Fruit fly (Drosophila melanogaster): Measurements from ENCODE around the gene CG32221.
A peak's percentile ranks its signal among the peaks of the same experiment; 100 is the strongest.

The CG32221 gene

dm6 chr3L:19834143-19834794 lies at the start of gene CG32221, which contains the start of gene trc (continued):
- TF ChIP-seq Hmx (GFP tag; optimal IDR thresholded peaks at IDR 0.05) = no peak
- no peak for TF ChIP-seq aop (GFP tag; IDR thresholded peaks at IDR 0.05)
- TF ChIP-seq CG12769 (tag; optimal IDR thresholded peaks at IDR 0.05) = no peak
- TF ChIP-seq CG17829 (tag; optimal IDR thresholded peaks at IDR 0.05) = peak; percentile 38
- no peak for TF ChIP-seq Camta (GFP tag; optimal IDR thresholded peaks at IDR 0.05)
- TF ChIP-seq gro (GFP tag; optimal IDR thresholded peaks at IDR 0.05) = no peak
- TF ChIP-seq CG17359 (tag; optimal IDR thresholded peaks at IDR 0.05) = peak; percentile 33
- TF ChIP-seq Scr (GFP tag; IDR thresholded peaks at IDR 0.05; ENCODE audit: partially characterized antibody) = peak; percentile 73
- peak; percentile 69 for TF ChIP-seq nmo (GFP tag; optimal IDR thresholded peaks at IDR 0.05)
- TF ChIP-seq gsb (GFP tag; IDR thresholded peaks at IDR 0.05) = no peak
- peak; percentile 91 for TF ChIP-seq CG12659 (GFP tag; optimal IDR thresholded peaks at IDR 0.05)
- TF ChIP-seq CG10959 (GFP tag; IDR thresholded peaks at IDR 0.05) = no peak
- no peak for TF ChIP-seq CG1647 (GFP tag; optimal IDR thresholded peaks at IDR 0.05)
- TF ChIP-seq CG14860 (GFP tag; IDR thresholded peaks at IDR 0.05; ENCODE audit: partially characterized antibody) = peak; percentile 64; the same call in 2 of the 3 replicates
- TF ChIP-seq Doc3 (GFP tag; IDR thresholded peaks at IDR 0.05; ENCODE audit: partially characterized antibody) = 0 out of 3 replicates have a peak, but pooled peaks have one; percentile 20
- no peak for TF ChIP-seq CG18262 (tag; optimal IDR thresholded peaks at IDR 0.05)
- TF ChIP-seq CG17802 (tag; optimal IDR thresholded peaks at IDR 0.05) = peak; percentile 36
- peak; percentile 54; the same call in 1 of the 3 replicates for TF ChIP-seq hb (GFP tag; IDR thresholded peaks at IDR 0.05; ENCODE audit: partially characterized antibody)
- TF ChIP-seq unc-4 (GFP tag; IDR thresholded peaks at IDR 0.05; ENCODE audit: partially characterized antibody) = peak; percentile 57; the same call in 1 of the 2 replicates
- TF ChIP-seq Doc2 (GFP tag; IDR thresholded peaks at IDR 0.05) = no peak
- no peak for TF ChIP-seq Bdp1 (GFP tag; optimal IDR thresholded peaks at IDR 0.05)
- TF ChIP-seq pb (GFP tag; optimal IDR thresholded peaks at IDR 0.05) = no peak
- TF ChIP-seq Dll (GFP tag; IDR thresholded peaks at IDR 0.05; ENCODE audit: partially characterized antibody) = peak; percentile 67
- TF ChIP-seq CG4328 (GFP tag; optimal IDR thresholded peaks at IDR 0.05) = peak; percentile 65
- peak; percentile 99 for TF ChIP-seq CG13123 (GFP tag; optimal IDR thresholded peaks at IDR 0.05)
- no peak for TF ChIP-seq Hr78 (GFP tag; optimal IDR thresholded peaks at IDR 0.05)
- no peak for TF ChIP-seq CG11696 (GFP tag; IDR thresholded peaks at IDR 0.05)
- TF ChIP-seq Hr39 (optimal IDR thresholded peaks at IDR 0.05) = no peak
- TF ChIP-seq CG11398 (GFP tag; optimal IDR thresholded peaks at IDR 0.05) = no peak
- peak; percentile 65 for TF ChIP-seq CG1233 (GFP tag; optimal IDR thresholded peaks at IDR 0.05)
- peak; percentile 25; the same call in 1 of the 3 replicates for TF ChIP-seq dysf (GFP tag; IDR thresholded peaks at IDR 0.05)
- no peak for TF ChIP-seq prd (optimal IDR thresholded peaks at IDR 0.05)
- TF ChIP-seq prd (GFP tag; IDR thresholded peaks at IDR 0.05) = no peak
- no peak for TF ChIP-seq cato (GFP tag; optimal IDR thresholded peaks at IDR 0.05; ENCODE audit: borderline replicate concordance)
- TF ChIP-seq CG10366 (GFP tag; IDR thresholded peaks at IDR 0.05) = peak; percentile 13; the same call in 1 of the 2 replicates
- TF ChIP-seq onecut (GFP tag; IDR thresholded peaks at IDR 0.05) = peak; percentile 71
- TF ChIP-seq Elba2 (GFP tag; optimal IDR thresholded peaks at IDR 0.05) = no peak
- TF ChIP-seq Six4 (GFP tag; optimal IDR thresholded peaks at IDR 0.05) = peak; percentile 27
- no peak for TF ChIP-seq dmrt99B (tag; optimal IDR thresholded peaks at IDR 0.05)
- no peak for TF ChIP-seq tx (GFP tag; optimal IDR thresholded peaks at IDR 0.05)
- TF ChIP-seq Nf-YB (GFP tag; optimal IDR thresholded peaks at IDR 0.05) = peak; percentile 13
- TF ChIP-seq CG11247 (GFP tag; IDR thresholded peaks at IDR 0.05) = peak; percentile 61
- TF ChIP-seq wor (GFP tag; IDR thresholded peaks at IDR 0.05) = no peak
- no peak for TF ChIP-seq CG8290 (GFP tag; optimal IDR thresholded peaks at IDR 0.05)
- TF ChIP-seq CG8290 (tag; optimal IDR thresholded peaks at IDR 0.05) = no peak
- TF ChIP-seq CG4617 (GFP tag; optimal IDR thresholded peaks at IDR 0.05; ENCODE audit: borderline replicate concordance) = peak; percentile 94
- TF ChIP-seq Aef1 (GFP tag; IDR thresholded peaks at IDR 0.05) = peak; percentile 49
- TF ChIP-seq CG10321 (GFP tag; IDR thresholded peaks at IDR 0.05) = peak; percentile 21; the same call in 1 of the 2 replicates
- no peak for TF ChIP-seq CG7839 (tag; optimal IDR thresholded peaks at IDR 0.05)
- TF ChIP-seq nerfin-1 (tag; optimal IDR thresholded peaks at IDR 0.05) = peak; percentile 54
